Worm (Caenorhabditis elegans): ENCODE data around the gene oac-55.

DNA sequence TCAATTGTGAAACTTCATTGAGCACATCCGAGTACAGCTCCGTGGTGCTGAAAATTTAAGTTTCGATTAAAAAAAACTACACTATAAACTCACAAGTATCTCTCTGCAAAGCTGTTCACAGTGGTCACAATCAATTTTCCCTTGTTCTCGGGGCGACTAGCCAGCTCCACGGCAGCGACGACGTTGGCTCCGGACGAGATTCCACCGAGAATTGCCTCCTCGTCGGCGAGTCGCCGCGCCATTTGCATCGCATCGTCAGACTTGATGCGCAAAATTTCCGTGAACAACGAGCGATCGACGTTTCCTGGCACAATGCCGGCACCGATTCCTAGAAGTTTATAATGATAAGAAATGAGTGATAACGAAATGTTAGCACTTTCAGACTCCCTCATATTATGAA is 13.7 kb downstream of the oac-55 start:
- TF ChIP-seq ama-1 (optimal IDR thresholded peaks at IDR 0.05), result no peak
- TF ChIP-seq zag-1 (tag; optimal IDR thresholded peaks at IDR 0.05), result no peak
- no peak for TF ChIP-seq nhr-25 (tag; optimal IDR thresholded peaks at IDR 0.05; ENCODE audit: borderline replicate concordance, insufficient read depth)
- TF ChIP-seq skn-1 (tag; optimal IDR thresholded peaks at IDR 0.05), result no peak
- TF ChIP-seq zip-11 (GFP tag; IDR thresholded peaks at IDR 0.05), result no peak
- no peak for TF ChIP-seq dve-1 (tag; optimal IDR thresholded peaks at IDR 0.05; ENCODE audit: insufficient read depth)
- no peak for TF ChIP-seq F49E8.2 (tag; optimal IDR thresholded peaks at IDR 0.05; ENCODE audit: borderline replicate concordance)
- no peak for TF ChIP-seq pqm-1 (tag; optimal IDR thresholded peaks at IDR 0.05)
- no peak for TF ChIP-seq unc-62 (GFP tag; optimal IDR thresholded peaks at IDR 0.05 in 1 of 2)
- TF ChIP-seq unc-62 (tag; optimal IDR thresholded peaks at IDR 0.05), result no peak
- TF ChIP-seq pha-4 (GFP tag; IDR thresholded peaks at IDR 0.05), result no peak
- TF ChIP-seq pha-4 (tag; optimal IDR thresholded peaks at IDR 0.05), result no peak
- TF ChIP-seq spr-3 (GFP tag; optimal IDR thresholded peaks at IDR 0.05), result no peak
- no peak for TF ChIP-seq ceh-28 (tag; optimal IDR thresholded peaks at IDR 0.05)
- no peak for TF ChIP-seq lin-29 (GFP tag; IDR thresholded peaks at IDR 0.05)
